Worm (Caenorhabditis elegans) whole organism, L4 larva: ENCODE measurements around the gene Y73B3B.1.

Source experiments
- Y48G9A.11 ChIP-seq: fragments of 200-800 bp; sonication (Bioruptor generic); IDR thresholded peaks from 2 replicates; pipeline ENCODE4 v1.3.6; 2022; ENCODE audit warnings: missing genetic modification reagents, missing genetic modification characterization, missing compliant biosample characterization
- jun-1 ChIP-seq: fragments of 150-350 bp; optimal IDR thresholded peaks from 2 replicates; lab custom pipeline; 2014; ENCODE audit warnings: missing biosample characterization, missing genetic modification reagents, missing genetic modification characterization
- pqm-1 ChIP-seq: sonication (generic microtip); optimal IDR thresholded peaks from 2 replicates; lab custom pipeline; 2017; ENCODE audit warnings: missing biosample characterization, missing genetic modification characterization
- rbr-2 ChIP-seq: sonication (generic microtip); optimal IDR thresholded peaks from 2 replicates; lab custom pipeline; 2016; ENCODE audit warnings: missing genotype, missing genetic modification characterization, missing compliant biosample characterization
- sdz-12 ChIP-seq: fragments of 200-800 bp; sonication (Bioruptor generic); optimal IDR thresholded peaks from 2 replicates; lab custom pipeline; 2018; ENCODE audit warnings: mild to moderate bottlenecking, missing genetic modification characterization, missing compliant biosample characterization
- skn-1 ChIP-seq: fragments of 150-350 bp; optimal IDR thresholded peaks from 2 replicates; lab custom pipeline; 2014; ENCODE audit warnings: missing biosample characterization, missing genetic modification characterization
- snpc-4 ChIP-seq: fragments of 150-350 bp; optimal IDR thresholded peaks from 2 replicates; lab custom pipeline; 2014; ENCODE audit warnings: missing biosample characterization, missing genetic modification characterization
- spr-1 ChIP-seq: sonication (generic microtip); optimal IDR thresholded peaks from 2 replicates; lab custom pipeline; 2016; ENCODE audit warnings: mild to moderate bottlenecking, missing genetic modification characterization, missing compliant biosample characterization

ce11 chrX:196403-196802, 14.6 kb downstream of the Y73B3B.1 start:
- TF ChIP-seq jun-1 (no peak), snpc-4 (tag; lab: Kevin White, UChicago) (no peak), rbr-2 (tag; lab: Kevin White, UChicago) (no peak), spr-1 (tag; lab: Kevin White, UChicago) (no peak), sdz-12 (GFP tag; lab: Kevin White, UChicago) (no peak), Y48G9A.11 (GFP tag; lab: Robert Waterston, UW) (no peak), skn-1 (tag; lab: Kevin White, UChicago) (no peak), pqm-1 (no peak)
